Worm (Caenorhabditis elegans) whole organism, L1 larva: Measurements from ENCODE around the gene C04H5.7.

Experiments used
- ama-1 ChIP-seq: fragments of 150-350 bp; optimal IDR thresholded peaks from 2 replicates; lab custom pipeline; 2014
- ceh-82 ChIP-seq, 3 experiments: fragments of 150-350 bp in 1 of 3; sonication (generic microtip) in 2 of 3; optimal IDR thresholded peaks; 2 replicates each; lab custom pipeline; 2014 to 2017; ENCODE audit warnings: missing biosample characterization in 3 of 3, missing genetic modification characterization in 3 of 3
- ceh-88 ChIP-seq: fragments of 200-800 bp; sonication (Bioruptor generic); IDR thresholded peaks from 2 replicates; pipeline ENCODE4 v1.3.6; 2022; ENCODE audit warnings: missing genetic modification characterization, missing compliant biosample characterization
- hlh-17 ChIP-seq: fragments of 200-800 bp; sonication (Bioruptor generic); optimal IDR thresholded peaks from 2 replicates; lab custom pipeline; 2018; ENCODE audit warnings: missing genetic modification characterization, mild to moderate bottlenecking, missing compliant biosample characterization, moderate library complexity, borderline replicate concordance
- lin-13 ChIP-seq: fragments of 150-350 bp; optimal IDR thresholded peaks from 2 replicates; lab custom pipeline; 2014; ENCODE audit warnings: missing biosample characterization, missing genetic modification reagents, missing genetic modification characterization
- mef-2 ChIP-seq: fragments of 150-350 bp; optimal IDR thresholded peaks from 2 replicates; lab custom pipeline; 2014; ENCODE audit warnings: missing biosample characterization, missing genetic modification characterization
- nhr-11 ChIP-seq: fragments of 150-350 bp; optimal IDR thresholded peaks from 2 replicates; lab custom pipeline; 2014; ENCODE audit warnings: missing biosample characterization, missing genetic modification characterization
- nhr-237 ChIP-seq: fragments of 150-350 bp; optimal IDR thresholded peaks from 2 replicates; lab custom pipeline; 2014; ENCODE audit warnings: missing biosample characterization, missing genetic modification characterization
- sup-37 ChIP-seq: fragments of 200-800 bp; sonication (Bioruptor generic); optimal IDR thresholded peaks from 2 replicates; lab custom pipeline; 2018; ENCODE audit warnings: mild to moderate bottlenecking, missing genetic modification characterization, missing compliant biosample characterization
- tbx-2 ChIP-seq: sonication (generic microtip); optimal IDR thresholded peaks from 2 replicates; lab custom pipeline; 2016; ENCODE audit warnings: missing genetic modification characterization, missing compliant biosample characterization
- unc-62 ChIP-seq: fragments of 150-350 bp; optimal IDR thresholded peaks from 2 replicates; lab custom pipeline; 2014; ENCODE audit warnings: missing biosample characterization, missing genetic modification reagents, missing genetic modification characterization
- zag-1 ChIP-seq: fragments of 150-350 bp; optimal IDR thresholded peaks from 2 replicates; lab custom pipeline; 2014; ENCODE audit warnings: missing biosample characterization, missing genetic modification characterization
- ztf-11 ChIP-seq, 2 experiments: sonication (generic microtip); optimal IDR thresholded peaks; 2 replicates each; lab custom pipeline; 2016 to 2017; ENCODE audit warnings: missing genetic modification characterization in 2 of 2, missing biosample characterization in 1 of 2, missing compliant biosample characterization in 1 of 2
- ztf-4 ChIP-seq: fragments of 150-350 bp; optimal IDR thresholded peaks from 2 replicates; lab custom pipeline; 2014; ENCODE audit warnings: missing biosample characterization, missing genetic modification characterization

- TF ChIP-seq zag-1 (tag; lab: Kevin White, UChicago) (no peak), unc-62 (no peak), ceh-88 (GFP tag; lab: Robert Waterston, UW) (peak; percentile 71; the same call in 1 of the 2 replicates), ceh-82 (tag; optimal IDR thresholded peaks at IDR 0.05; lab: Kevin White, UChicago) (peak in 1 of 3 experiments; percentile 51), nhr-237 (tag; lab: Kevin White, UChicago) (no peak), ztf-4 (tag; lab: Kevin White, UChicago) (no peak), lin-13 (peak; percentile 61), ztf-11 (tag; optimal IDR thresholded peaks at IDR 0.05; lab: Kevin White, UChicago) (peak in 1 of 2 experiments; percentile 73), hlh-17 (GFP tag; lab: Kevin White, UChicago) (no peak), mef-2 (no peak), sup-37 (no peak), nhr-11 (tag; lab: Kevin White, UChicago) (no peak), ama-1 (lab: Kevin White, UChicago) (no peak), tbx-2 (peak; percentile 71)
These were observed 9.4 kb upstream of the C04H5.7 start, which contains the start of the genes F57C2.5 and spat-1 for ce11 chrII:14528233-14528802.
